Worm (Caenorhabditis elegans): ENCODE measurements around the gene C27D9.2.
A peak's percentile ranks its signal among the peaks of the same experiment; 100 is the strongest.

The C27D9.2 gene

DNA sequence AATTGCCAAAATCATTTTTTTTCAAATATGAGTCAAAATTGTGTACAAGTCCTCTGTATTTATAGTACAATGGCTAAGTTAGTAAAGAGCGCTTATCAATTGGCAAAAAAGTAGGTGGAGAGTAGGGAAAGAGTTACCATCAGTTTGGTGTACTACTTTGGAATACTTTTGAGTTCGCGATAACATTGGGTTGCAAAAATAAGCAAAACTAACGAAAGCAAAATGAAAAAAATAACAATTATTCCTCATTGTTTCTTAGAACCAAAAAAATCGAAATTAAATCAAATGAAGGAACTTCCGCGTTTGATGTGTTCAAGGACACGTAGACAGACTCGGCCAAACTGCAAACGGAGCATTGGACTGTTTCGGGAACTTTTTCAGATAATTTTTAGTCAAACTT, at the start of gene C27D9.2:
C27D9.2 (minus strand) TSS at position 101 of the 400 bp plus-strand sequence.
- TF ChIP-seq skn-1 (tag; optimal IDR thresholded peaks at IDR 0.05): no peak
- no peak for TF ChIP-seq sea-2 (GFP tag; optimal IDR thresholded peaks at IDR 0.05)
- TF ChIP-seq jun-1 (tag; optimal IDR thresholded peaks at IDR 0.05): no peak
- no peak for TF ChIP-seq nhr-77 (tag; optimal IDR thresholded peaks at IDR 0.05)
- no peak for TF ChIP-seq fkh-10 (GFP tag; optimal IDR thresholded peaks at IDR 0.05)
- TF ChIP-seq lin-15B (tag; optimal IDR thresholded peaks at IDR 0.05): no peak
- no peak for TF ChIP-seq eor-1 (tag; optimal IDR thresholded peaks at IDR 0.05)
- no peak for TF ChIP-seq nhr-67 (tag; optimal IDR thresholded peaks at IDR 0.05)
- no peak for TF ChIP-seq daf-12 (tag; optimal IDR thresholded peaks at IDR 0.05)

DNA sequence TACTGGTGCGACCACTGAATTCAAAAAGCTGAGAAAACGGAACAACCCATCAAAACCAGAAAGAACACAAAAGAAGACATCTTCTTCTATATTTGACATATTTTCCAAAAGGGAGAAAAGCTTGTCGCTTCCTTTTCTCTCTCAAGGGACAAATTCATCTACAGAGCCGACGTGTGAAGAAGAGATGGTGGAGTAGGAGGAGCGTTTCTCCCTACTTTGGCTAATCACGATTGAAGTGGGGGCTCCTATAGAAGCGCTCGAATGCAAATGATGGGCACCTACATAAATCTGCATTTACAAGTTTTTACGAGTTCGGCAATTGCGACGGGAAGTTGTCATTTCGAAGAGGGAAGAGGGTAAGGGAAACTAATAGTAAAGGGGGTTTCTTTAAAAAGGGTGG, 49.6 kb upstream of the C27D9.2 start:
- TF ChIP-seq ztf-4 (tag; optimal IDR thresholded peaks at IDR 0.05): no peak
- TF ChIP-seq elt-2 (tag; optimal IDR thresholded peaks at IDR 0.05): no peak
- peak; percentile 41 for TF ChIP-seq unc-62 (GFP tag; optimal IDR thresholded peaks at IDR 0.05)
- no peak for TF ChIP-seq nhr-76 (tag; optimal IDR thresholded peaks at IDR 0.05)
- TF ChIP-seq lin-39 (tag; optimal IDR thresholded peaks at IDR 0.05): peak; percentile 36
- TF ChIP-seq fkh-10 (GFP tag; optimal IDR thresholded peaks at IDR 0.05): no peak
- no peak for TF ChIP-seq daf-12 (tag; optimal IDR thresholded peaks at IDR 0.05)
- no peak for TF ChIP-seq mdl-1 (tag; optimal IDR thresholded peaks at IDR 0.05)
- peak; percentile 34 for TF ChIP-seq elt-1 (tag; optimal IDR thresholded peaks at IDR 0.05)
- TF ChIP-seq jun-1 (tag; optimal IDR thresholded peaks at IDR 0.05): no peak

- peak; percentile 16 for TF ChIP-seq egl-5 (tag; optimal IDR thresholded peaks at IDR 0.05)
- TF ChIP-seq fos-1 (tag; optimal IDR thresholded peaks at IDR 0.05): no peak
These were observed 49.1 kb upstream of the C27D9.2 start for ce11 chrII:4805799-4806198.

DNA sequence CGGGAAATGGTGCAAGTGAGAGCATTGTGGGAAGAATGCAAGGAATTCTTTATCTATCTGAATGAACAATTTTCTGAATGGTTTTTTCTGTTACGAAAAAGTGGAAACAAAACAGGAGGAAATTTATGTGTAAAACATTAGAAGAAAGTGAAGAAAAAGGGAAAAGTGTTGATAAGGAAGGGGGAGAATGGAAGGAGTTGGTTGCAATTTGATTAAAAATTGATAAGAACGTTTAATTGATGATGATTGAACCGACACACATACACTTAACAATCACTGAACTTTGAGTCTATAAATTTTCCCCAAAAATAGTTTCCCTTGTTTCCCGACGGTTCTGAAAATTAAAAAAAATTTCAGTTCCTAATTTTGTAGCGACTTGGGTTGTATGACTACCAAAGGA, 46.3 kb upstream of the C27D9.2 start:
- peak; percentile 10 for TF ChIP-seq pha-4 (tag; optimal IDR thresholded peaks at IDR 0.05)
- TF ChIP-seq nhr-43 (tag; optimal IDR thresholded peaks at IDR 0.05; ENCODE audit: poor library complexity, severe bottlenecking): no peak
- TF ChIP-seq ceh-9 (tag; optimal IDR thresholded peaks at IDR 0.05): no peak
- TF ChIP-seq mdl-1 (tag; optimal IDR thresholded peaks at IDR 0.05): no peak
- TF ChIP-seq egl-27 (tag; optimal IDR thresholded peaks at IDR 0.05): no peak
- peak; percentile 38 for TF ChIP-seq pqm-1 (tag; optimal IDR thresholded peaks at IDR 0.05)
- TF ChIP-seq elt-2 (tag; optimal IDR thresholded peaks at IDR 0.05): peak; percentile 96

DNA sequence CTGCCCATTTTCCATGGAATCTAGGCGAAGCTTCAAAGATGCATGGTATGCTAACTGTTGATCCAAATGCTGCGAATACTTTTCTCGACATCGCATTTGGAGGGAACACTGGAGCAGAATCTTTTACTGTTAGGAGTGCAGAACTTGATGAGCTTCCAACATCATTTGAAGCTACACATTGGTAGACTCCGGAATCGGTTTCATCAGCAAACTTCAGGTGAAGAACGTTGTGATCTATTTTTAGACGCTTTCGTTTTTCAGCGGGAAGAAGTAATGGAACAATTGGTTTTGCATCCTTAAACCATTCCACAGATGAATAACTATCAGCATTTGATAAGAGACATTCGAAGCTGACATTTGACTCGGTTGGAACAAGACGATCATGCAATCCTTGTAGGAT, 43.9 kb upstream of the C27D9.2 start:
- TF ChIP-seq jun-1 (tag; optimal IDR thresholded peaks at IDR 0.05) (no peak), mml-1 (tag; optimal IDR thresholded peaks at IDR 0.05) (no peak), fkh-2 (tag; optimal IDR thresholded peaks at IDR 0.05) (no peak), snpc-4 (tag; optimal IDR thresholded peaks at IDR 0.05) (no peak), daf-12 (tag; optimal IDR thresholded peaks at IDR 0.05) (no peak), ceh-16 (tag; optimal IDR thresholded peaks at IDR 0.05) (no peak)

DNA sequence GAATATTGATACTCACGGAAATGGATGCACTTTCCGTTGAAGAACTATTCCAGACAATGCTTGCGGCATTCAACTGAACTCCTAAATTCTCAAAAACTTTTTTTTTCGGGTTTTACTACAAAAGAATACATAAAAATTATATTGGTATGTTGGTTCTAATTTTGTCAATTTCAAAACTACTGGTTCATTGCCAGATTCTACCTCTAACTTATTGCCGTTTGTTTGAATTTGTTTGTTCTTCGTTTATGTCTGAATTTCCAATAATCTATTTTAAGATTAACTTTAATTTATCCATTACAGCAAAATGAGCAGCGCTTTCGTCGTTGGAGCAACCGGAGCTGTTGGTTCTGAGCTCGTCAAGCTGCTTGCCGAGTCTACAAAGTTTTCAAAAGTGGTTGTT, 40.4 kb upstream of the C27D9.2 start, which contains the start of gene C33F10.14:
C33F10.14 (plus strand) TSS at position 301 of the 400 bp plus-strand sequence.
- TF ChIP-seq elt-1 (tag; optimal IDR thresholded peaks at IDR 0.05): no peak

DNA sequence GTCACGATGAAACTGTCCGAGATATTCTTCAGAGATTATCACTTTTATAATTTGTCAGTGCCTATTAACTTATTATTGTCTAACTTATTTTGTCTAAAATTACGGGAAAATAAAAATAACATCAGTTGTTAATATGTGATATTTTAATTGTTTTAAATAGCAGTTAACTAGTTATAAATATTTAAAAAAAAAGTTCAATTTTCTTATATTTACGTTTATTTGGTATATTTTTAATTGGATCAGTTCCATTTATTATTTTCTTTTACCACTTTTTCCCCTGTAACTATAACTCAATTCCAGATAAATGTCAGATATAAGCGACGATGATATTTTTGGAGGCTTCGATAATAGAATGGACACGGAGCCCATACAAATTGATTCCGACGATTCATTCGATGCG, 38.8 kb upstream of the C27D9.2 start, which contains the start of gene C33F10.4:
C33F10.4 (plus strand) TSS at position 301 of the 400 bp plus-strand sequence.
- no peak for TF ChIP-seq ztf-4 (tag; optimal IDR thresholded peaks at IDR 0.05)
- TF ChIP-seq fkh-2 (tag; optimal IDR thresholded peaks at IDR 0.05): no peak

- TF ChIP-seq unc-62 (GFP tag; optimal IDR thresholded peaks at IDR 0.05): no peak
- no peak for TF ChIP-seq nhr-12 (tag; optimal IDR thresholded peaks at IDR 0.05)
- no peak for TF ChIP-seq nhr-11 (tag; optimal IDR thresholded peaks at IDR 0.05)
- TF ChIP-seq ceh-82 (tag; optimal IDR thresholded peaks at IDR 0.05): no peak
- TF ChIP-seq ceh-28 (tag; optimal IDR thresholded peaks at IDR 0.05): no peak
- TF ChIP-seq nhr-77 (tag; optimal IDR thresholded peaks at IDR 0.05): no peak
- no peak for TF ChIP-seq lin-39 (tag; optimal IDR thresholded peaks at IDR 0.05)
- no peak for TF ChIP-seq unc-39 (tag; optimal IDR thresholded peaks at IDR 0.05)
- no peak for TF ChIP-seq nhr-43 (tag; optimal IDR thresholded peaks at IDR 0.05; ENCODE audit: poor library complexity, severe bottlenecking)
- no peak for TF ChIP-seq lin-15B (tag; optimal IDR thresholded peaks at IDR 0.05)
These were observed 36.7 kb upstream of the C27D9.2 start for ce11 chrII:4793320-4793719.
